Worm (Caenorhabditis elegans): ENCODE results near the gene tsp-8.

ce11 chrX:14745218-14745617 is 15.9 kb upstream of the tsp-8 start:
- TF ChIP-seq unc-3 (GFP tag; conservative IDR thresholded peaks at IDR 0.05) (no peak), unc-3 (tag; optimal IDR thresholded peaks at IDR 0.05) (no peak), tbx-2 (tag; optimal IDR thresholded peaks at IDR 0.05) (no peak), npax-4 (tag; optimal IDR thresholded peaks at IDR 0.05) (no peak), pros-1 (tag; optimal IDR thresholded peaks at IDR 0.05) (no peak)

Measured in whole organism, late embryonic.